Worm (Caenorhabditis elegans): ENCODE data around the gene idpp-14.

idpp-14 gene

DNA sequence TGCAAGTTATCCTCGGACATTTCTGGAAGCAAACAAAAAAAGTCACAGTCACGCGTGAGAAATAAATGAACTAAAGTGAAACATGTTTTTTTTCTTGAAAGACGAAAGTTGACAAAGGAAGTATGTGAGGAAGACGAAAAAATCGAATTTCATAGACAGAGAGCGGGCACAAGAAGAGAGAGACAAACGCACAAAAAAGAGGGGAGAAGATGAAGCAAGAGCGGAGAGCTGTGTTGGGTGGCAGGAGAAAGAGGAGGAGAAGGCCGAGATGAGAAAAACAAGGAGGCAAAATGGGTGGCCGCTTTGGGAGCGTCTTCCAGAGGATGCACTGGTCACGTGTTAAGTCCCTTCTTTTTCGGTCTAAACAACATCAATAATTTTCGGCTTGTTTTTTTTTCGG is 46.6 kb downstream of the idpp-14 start, which contains the start of gene ZK1073.1:
TSS of gene ZK1073.1 (minus strand) at position 72 of the 400 bp plus-strand sequence.
- TF ChIP-seq lin-35 (GFP tag; optimal IDR thresholded peaks at IDR 0.05) (peak in 1 of 3 experiments; percentile 37), attf-5 (GFP tag; optimal IDR thresholded peaks at IDR 0.05) (peak; percentile 24), K12H6.12 (tag; optimal IDR thresholded peaks at IDR 0.05) (peak; percentile 81), C17E4.6 (GFP tag; IDR thresholded peaks at IDR 0.05) (no peak), ceh-79 (tag; optimal IDR thresholded peaks at IDR 0.05) (no peak), lin-40 (tag; optimal IDR thresholded peaks at IDR 0.05) (peak; percentile 18), rcor-1 (GFP tag; IDR thresholded peaks at IDR 0.05) (peak; percentile 35; the same call in 1 of the 2 replicates), sea-2 (GFP tag; IDR thresholded peaks at IDR 0.05) (no peak), chd-7 (tag; optimal IDR thresholded peaks at IDR 0.05) (peak; percentile 55), zfh-2 (GFP tag; conservative IDR thresholded peaks at IDR 0.05) (peak; percentile 95), ama-1 (optimal IDR thresholded peaks at IDR 0.05) (peak; percentile 2), ama-1 (GFP tag; optimal IDR thresholded peaks at IDR 0.05) (no peak), B0336.3 (GFP tag; IDR thresholded peaks at IDR 0.05) (peak; percentile 44; the same call in 1 of the 2 replicates), cebp-1 (GFP tag; IDR thresholded peaks at IDR 0.05) (no peak), cebp-1 (tag; optimal IDR thresholded peaks at IDR 0.05) (peak; percentile 62), snpc-4 (GFP tag; optimal IDR thresholded peaks at IDR 0.05) (no peak), snpc-4 (tag; optimal IDR thresholded peaks at IDR 0.05) (peak in 1 of 4 experiments; percentile 14), aptf-3 (GFP tag; IDR thresholded peaks at IDR 0.05) (no peak), ceh-27 (GFP tag; optimal IDR thresholded peaks at IDR 0.05) (peak; percentile 14)

DNA sequence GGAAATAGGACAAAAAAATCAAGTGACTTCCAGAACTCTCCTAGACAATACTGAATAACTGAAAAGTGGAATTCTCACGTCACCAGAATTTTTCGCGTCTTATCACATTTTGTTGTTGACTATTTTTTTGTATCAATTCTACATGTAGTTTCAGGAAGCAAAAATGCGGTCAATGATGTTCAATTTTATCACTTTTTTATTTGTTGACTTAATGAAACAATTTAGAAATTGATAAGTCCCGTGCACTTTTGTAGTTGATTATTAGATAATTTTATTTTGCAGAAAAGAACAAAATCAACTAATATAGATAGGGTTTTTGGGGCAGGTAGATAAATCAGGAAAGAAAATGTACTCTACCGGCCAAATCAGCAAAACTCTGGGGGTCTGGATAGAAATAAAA is 48.1 kb downstream of the idpp-14 start:
- no peak for TF ChIP-seq madf-6 (GFP tag; IDR thresholded peaks at IDR 0.05)
- TF ChIP-seq F55B11.4 (tag; optimal IDR thresholded peaks at IDR 0.05; ENCODE audit: borderline replicate concordance, insufficient read depth) = no peak
- TF ChIP-seq ztf-26 (tag; optimal IDR thresholded peaks at IDR 0.05) = no peak
- no peak for TF ChIP-seq lin-35 (GFP tag; optimal IDR thresholded peaks at IDR 0.05)
- TF ChIP-seq hsf-1 (GFP tag; IDR thresholded peaks at IDR 0.05) = no peak
- no peak for TF ChIP-seq efl-1 (GFP tag; optimal IDR thresholded peaks at IDR 0.05)
- TF ChIP-seq aptf-2 (GFP tag; conservative IDR thresholded peaks at IDR 0.05) = no peak
- TF ChIP-seq ama-1 (optimal IDR thresholded peaks at IDR 0.05) = no peak
- no peak for TF ChIP-seq ama-1 (GFP tag; optimal IDR thresholded peaks at IDR 0.05)
- no peak for TF ChIP-seq athp-1 (tag; optimal IDR thresholded peaks at IDR 0.05)
- TF ChIP-seq bed-2 (GFP tag; IDR thresholded peaks at IDR 0.05) = no peak
- TF ChIP-seq fkh-3 (tag; optimal IDR thresholded peaks at IDR 0.05) = no peak
- TF ChIP-seq Y53G8AR.9 (GFP tag; conservative IDR thresholded peaks at IDR 0.05) = no peak
- TF ChIP-seq ztf-28 (GFP tag; IDR thresholded peaks at IDR 0.05) = no peak
- TF ChIP-seq F57C9.4 (tag; optimal IDR thresholded peaks at IDR 0.05) = no peak
- no peak for TF ChIP-seq F10E7.11 (tag; optimal IDR thresholded peaks at IDR 0.05)

DNA sequence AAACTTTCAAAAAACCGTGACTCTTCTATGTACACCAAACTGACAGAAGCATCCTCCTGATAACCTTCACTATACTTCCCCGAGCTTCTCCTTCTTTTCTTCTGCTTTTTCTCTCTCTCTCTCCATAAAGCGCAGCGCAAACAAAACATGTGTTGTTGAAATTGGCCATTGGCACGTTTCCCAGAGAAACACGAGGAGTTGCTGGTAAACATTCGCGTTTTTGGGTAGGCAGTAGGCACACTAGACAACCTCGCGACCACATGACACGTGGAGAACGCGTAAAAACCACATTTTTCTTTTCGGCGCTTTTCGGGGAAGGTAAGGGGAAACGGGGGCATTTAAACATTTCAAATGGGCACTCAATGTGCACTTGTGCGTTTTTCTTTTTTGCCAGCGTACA is 48.9 kb downstream of the idpp-14 start:
- no peak for TF ChIP-seq nhr-90 (tag; optimal IDR thresholded peaks at IDR 0.05)
- peak; percentile 41; the same call in 1 of the 2 replicates for TF ChIP-seq Y95B8A.8 (GFP tag; IDR thresholded peaks at IDR 0.05)
- peak; percentile 13 for TF ChIP-seq ZK185.1 (tag; optimal IDR thresholded peaks at IDR 0.05; ENCODE audit: poor library complexity, severe bottlenecking)
- TF ChIP-seq pha-4 (tag; optimal IDR thresholded peaks at IDR 0.05) = peak; percentile 48
- no peak for TF ChIP-seq tbx-9 (tag; optimal IDR thresholded peaks at IDR 0.05; ENCODE audit: borderline replicate concordance)
- TF ChIP-seq tbp1 (GFP tag; optimal IDR thresholded peaks at IDR 0.05) = peak; percentile 24
- peak in 1 of 2 experiments; percentile 27 for TF ChIP-seq let-607 (tag; optimal IDR thresholded peaks at IDR 0.05)
- TF ChIP-seq B0035.1 (tag; optimal IDR thresholded peaks at IDR 0.05) = no peak
- TF ChIP-seq snpc-4 (GFP tag; optimal IDR thresholded peaks at IDR 0.05) = no peak
- peak in 1 of 4 experiments; percentile 34 for TF ChIP-seq snpc-4 (tag; optimal IDR thresholded peaks at IDR 0.05)
- TF ChIP-seq mcd-1 (GFP tag; IDR thresholded peaks at IDR 0.05) = peak; percentile 25; the same call in 1 of the 2 replicates
- no peak for TF ChIP-seq unc-62 (GFP tag; optimal IDR thresholded peaks at IDR 0.05)
- no peak for TF ChIP-seq dpl-1 (GFP tag; optimal IDR thresholded peaks at IDR 0.05)
- peak; percentile 72 for TF ChIP-seq nhr-80 (tag; optimal IDR thresholded peaks at IDR 0.05)
- TF ChIP-seq hlh-26 (GFP tag; conservative IDR thresholded peaks at IDR 0.05) = no peak
- TF ChIP-seq lin-54 (GFP tag; optimal IDR thresholded peaks at IDR 0.05) = peak; percentile 3
- TF ChIP-seq B0336.3 (GFP tag; IDR thresholded peaks at IDR 0.05) = peak; percentile 62; the same call in 1 of the 2 replicates
- no peak; the same call in 1 of the 2 replicates for TF ChIP-seq cebp-1 (GFP tag; IDR thresholded peaks at IDR 0.05)
- peak; percentile 75 for TF ChIP-seq cebp-1 (tag; optimal IDR thresholded peaks at IDR 0.05)
- TF ChIP-seq B0019.2 (GFP tag; conservative IDR thresholded peaks at IDR 0.05) = 0 out of 2 replicates have a peak, but pooled peaks have one; percentile 17

Data from whole organism, young adult.